Fruit fly (Drosophila melanogaster) whole organism, prepupa: ENCODE results near the gene CG6761.

Experiments
- Blimp-1 ChIP-seq: fragments of 200-800 bp; sonication (Bioruptor generic); optimal IDR thresholded peaks from 3 replicates; lab custom pipeline; 2017; ENCODE audit warnings: missing biosample characterization, missing genetic modification characterization, mild to moderate bottlenecking, moderate library complexity, missing genetic modification reagents
- CG10631 ChIP-seq: fragments of 200-800 bp; sonication (Bioruptor generic); optimal IDR thresholded peaks from 2 replicates; lab custom pipeline; 2016; ENCODE audit warnings: missing biosample characterization, missing genetic modification characterization
- CG10669 ChIP-seq: fragments of 200-800 bp; sonication (Bioruptor generic); optimal IDR thresholded peaks from 3 replicates; lab custom pipeline; 2018; ENCODE audit warnings: missing biosample characterization, mild to moderate bottlenecking, missing genetic modification characterization, moderate library complexity
- CG11294 ChIP-seq: fragments of 200-800 bp; sonication (Bioruptor generic); IDR thresholded peaks from 2 replicates; pipeline ENCODE4 v1.3.6; 2022; ENCODE audit warnings: missing biosample characterization, missing genetic modification characterization
- CG11762 ChIP-seq: fragments of 200-800 bp; sonication (Bioruptor generic); optimal IDR thresholded peaks from 3 replicates; lab custom pipeline; 2016; ENCODE audit warnings: missing biosample characterization, missing genetic modification characterization; ENCODE audit not compliant: insufficient read depth
- CG1621 ChIP-seq: fragments of 200-800 bp; sonication (Bioruptor generic); optimal IDR thresholded peaks from 3 replicates; lab custom pipeline; 2018; ENCODE audit warnings: missing biosample characterization, mild to moderate bottlenecking, missing genetic modification characterization
- CG31627 ChIP-seq: fragments of 200-800 bp; sonication (Bioruptor generic); optimal IDR thresholded peaks from 3 replicates; lab custom pipeline; 2016; ENCODE audit warnings: missing biosample characterization, missing genetic modification characterization
- CG34406 ChIP-seq: fragments of 200-800 bp; sonication (Bioruptor generic); optimal IDR thresholded peaks from 3 replicates; lab custom pipeline; 2016; ENCODE audit warnings: missing biosample characterization, missing genetic modification characterization
- CG6163 ChIP-seq: fragments of 200-800 bp; sonication (Bioruptor generic); IDR thresholded peaks from 3 replicates; pipeline ENCODE4 v1.3.6; 2022; ENCODE audit warnings: missing biosample characterization, missing genetic modification characterization
- CG6276 ChIP-seq: fragments of 200-800 bp; sonication (Bioruptor generic); optimal IDR thresholded peaks from 2 replicates; lab custom pipeline; 2017; ENCODE audit warnings: missing biosample characterization, mild to moderate bottlenecking, missing genetic modification characterization
- CG6792 ChIP-seq: fragments of 200-800 bp; sonication (Bioruptor generic); optimal IDR thresholded peaks from 3 replicates; lab custom pipeline; 2016; ENCODE audit warnings: missing biosample characterization, missing genetic modification characterization
- CG6808 ChIP-seq: fragments of 200-800 bp; sonication (Bioruptor generic); optimal IDR thresholded peaks from 3 replicates; lab custom pipeline; 2017; ENCODE audit warnings: missing biosample characterization, missing genetic modification characterization, mild to moderate bottlenecking, moderate library complexity, missing genetic modification reagents
- CG6854 ChIP-seq: fragments of 200-800 bp; sonication (Bioruptor generic); optimal IDR thresholded peaks from 2 replicates; lab custom pipeline; 2017; ENCODE audit warnings: missing biosample characterization, mild to moderate bottlenecking, missing genetic modification characterization
- CG7368 ChIP-seq: fragments of 200-800 bp; sonication (Bioruptor generic); optimal IDR thresholded peaks from 3 replicates; lab custom pipeline; 2016; ENCODE audit warnings: missing biosample characterization, missing genetic modification characterization
- CG8119 ChIP-seq: fragments of 200-800 bp; sonication (Bioruptor generic); IDR thresholded peaks from 3 replicates; pipeline ENCODE4 v1.3.6; 2022; ENCODE audit warnings: missing biosample characterization, missing genetic modification characterization
- CG8319 ChIP-seq: fragments of 200-800 bp; sonication (Bioruptor generic); optimal IDR thresholded peaks from 3 replicates; lab custom pipeline; 2016; ENCODE audit warnings: missing biosample characterization, missing genetic modification characterization
- CG8632 ChIP-seq: fragments of 200-800 bp; sonication (Bioruptor generic); optimal IDR thresholded peaks from 3 replicates; lab custom pipeline; 2016; ENCODE audit warnings: missing biosample characterization, missing genetic modification characterization
- CG9139 ChIP-seq: fragments of 200-800 bp; sonication (Bioruptor generic); optimal IDR thresholded peaks from 3 replicates; lab custom pipeline; 2017; ENCODE audit warnings: missing biosample characterization, mild to moderate bottlenecking, missing genetic modification characterization
- Eip78C ChIP-seq: fragments of 200-800 bp; sonication (Bioruptor generic); peaks from one replicate; lab custom pipeline; 2016; ENCODE audit warnings: missing biosample characterization, missing genetic modification characterization
- Ets96B ChIP-seq: fragments of 200-800 bp; optimal IDR thresholded peaks from 2 replicates; lab custom pipeline; 2019; ENCODE audit warnings: missing biosample characterization, mild to moderate bottlenecking, missing genetic modification characterization, moderate library complexity
- Gug ChIP-seq: fragments of 200-800 bp; sonication (Bioruptor generic); IDR thresholded peaks from 2 replicates; pipeline ENCODE4 v1.3.6; 2022; ENCODE audit warnings: missing biosample characterization, missing genetic modification characterization
- Hr39 ChIP-seq: fragments of 200-800 bp; sonication (Bioruptor generic); optimal IDR thresholded peaks from 2 replicates; lab custom pipeline; 2016; ENCODE audit warnings: missing biosample characterization, missing genetic modification characterization
- Hr4 ChIP-seq: fragments of 200-800 bp; sonication (Bioruptor generic); optimal IDR thresholded peaks from 3 replicates; lab custom pipeline; 2016; ENCODE audit warnings: missing biosample characterization, missing genetic modification characterization
- OdsH ChIP-seq: fragments of 200-800 bp; sonication (Bioruptor generic); optimal IDR thresholded peaks from 3 replicates; lab custom pipeline; 2016; ENCODE audit warnings: missing biosample characterization, missing genetic modification characterization
- Sox14 ChIP-seq: fragments of 200-800 bp; sonication (Bioruptor generic); optimal IDR thresholded peaks from 3 replicates; lab custom pipeline; 2016; ENCODE audit warnings: missing biosample characterization, missing genetic modification characterization
- Sox15 ChIP-seq: fragments of 200-800 bp; sonication (Bioruptor generic); optimal IDR thresholded peaks from 3 replicates; lab custom pipeline; 2016; ENCODE audit warnings: missing biosample characterization, missing genetic modification characterization
- acj6 ChIP-seq: fragments of 200-800 bp; sonication (Bioruptor generic); optimal IDR thresholded peaks from 3 replicates; lab custom pipeline; 2016; ENCODE audit warnings: missing biosample characterization, missing genetic modification characterization
- cyc ChIP-seq: fragments of 200-800 bp; sonication (Bioruptor generic); optimal IDR thresholded peaks from 3 replicates; lab custom pipeline; 2016; ENCODE audit warnings: missing biosample characterization, missing genetic modification characterization
- eg ChIP-seq: fragments of 200-800 bp; sonication (Bioruptor generic); IDR thresholded peaks from 3 replicates; pipeline ENCODE4 v1.3.6; 2022; ENCODE audit warnings: missing biosample characterization, missing genetic modification characterization
- esn ChIP-seq: fragments of 200-800 bp; sonication (Bioruptor generic); optimal IDR thresholded peaks from 2 replicates; lab custom pipeline; 2016; ENCODE audit warnings: missing biosample characterization, mild to moderate bottlenecking, missing genetic modification characterization, moderate library complexity
- fd85E ChIP-seq: fragments of 200-800 bp; sonication (Bioruptor generic); optimal IDR thresholded peaks from 3 replicates; lab custom pipeline; 2016; ENCODE audit warnings: missing biosample characterization, missing genetic modification characterization
- lz ChIP-seq: fragments of 200-800 bp; sonication (Bioruptor generic); optimal IDR thresholded peaks from 3 replicates; lab custom pipeline; 2016; ENCODE audit warnings: missing biosample characterization, missing genetic modification characterization
- net ChIP-seq: fragments of 200-800 bp; sonication (Bioruptor generic); optimal IDR thresholded peaks from 3 replicates; lab custom pipeline; 2016; ENCODE audit warnings: missing biosample characterization, missing genetic modification characterization
- ss ChIP-seq, 2 experiments: fragments of 200-800 bp; sonication (Bioruptor generic); optimal IDR thresholded peaks; 2 replicates in 1 of 2; 3 replicates in 1 of 2; lab custom pipeline; 2017 to 2018; ENCODE audit warnings: mild to moderate bottlenecking in 2 of 2, missing biosample characterization in 2 of 2, missing genetic modification characterization in 2 of 2, moderate library complexity in 1 of 2
- svp ChIP-seq: fragments of 200-800 bp; sonication (Bioruptor generic); peaks from one replicate; lab custom pipeline; 2016; ENCODE audit warnings: missing biosample characterization, missing genetic modification characterization
- topi ChIP-seq: fragments of 200-800 bp; sonication (Bioruptor generic); optimal IDR thresholded peaks from 3 replicates; lab custom pipeline; 2016; ENCODE audit warnings: missing biosample characterization, missing genetic modification characterization

CG6761 gene

DNA sequence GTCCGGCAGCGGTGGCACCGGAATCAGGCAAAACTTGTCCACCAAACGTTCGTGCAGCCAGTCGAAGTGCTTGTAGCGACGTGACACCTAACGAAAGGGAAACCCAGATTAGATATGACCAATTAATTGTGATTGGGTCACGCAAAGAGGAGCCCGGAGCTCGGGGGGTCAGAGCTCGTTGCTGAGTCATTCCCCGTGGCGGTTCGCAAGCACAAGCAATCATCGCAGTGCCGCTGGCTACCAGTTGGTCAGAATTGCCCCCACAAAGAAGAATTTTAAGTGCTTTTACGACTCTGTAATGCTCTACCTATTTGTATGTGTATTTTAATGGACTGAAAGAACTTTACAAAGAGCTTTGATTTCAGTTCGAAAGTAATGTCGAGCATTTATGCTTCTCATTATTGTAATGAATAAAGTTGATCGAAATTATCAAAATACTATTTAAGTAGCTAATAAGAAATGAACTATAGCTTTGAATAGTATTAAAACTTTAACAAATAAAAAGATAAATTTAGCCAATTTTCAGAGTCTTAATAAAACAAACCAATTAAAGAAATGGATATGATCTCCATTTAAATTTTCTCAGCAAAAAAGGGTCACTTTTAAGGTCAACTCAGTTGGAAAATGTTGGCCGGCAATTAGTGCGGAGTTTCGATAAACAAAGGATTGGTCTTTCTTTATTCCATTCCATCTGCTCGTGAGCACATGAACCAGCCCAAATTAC, 8.8 kb upstream of the CG6761 start:
- peak; percentile 16 for TF ChIP-seq Hr39 (GFP tag; lab: Kevin White, UChicago)
- peak; percentile 43 for TF ChIP-seq Sox14 (GFP tag; lab: Kevin White, UChicago)
- TF ChIP-seq Ets96B: no peak
- no peak for TF ChIP-seq eg (GFP tag; lab: Robert Waterston, UW)
- peak; percentile 76 for TF ChIP-seq Eip78C (GFP tag; lab: Kevin White, UChicago)
- no peak for TF ChIP-seq CG10631 (GFP tag; lab: Kevin White, UChicago)
- TF ChIP-seq CG6792 (GFP tag; lab: Kevin White, UChicago): no peak
- no peak for TF ChIP-seq CG6854
- TF ChIP-seq Sox15: no peak
- peak; percentile 17 for TF ChIP-seq lz (GFP tag; lab: Kevin White, UChicago)
- peak; percentile 45 for TF ChIP-seq esn (GFP tag; lab: Kevin White, UChicago)
- peak; percentile 64 for TF ChIP-seq svp (GFP tag; lab: Kevin White, UChicago)
- peak; percentile 6 for TF ChIP-seq cyc (GFP tag; lab: Kevin White, UChicago)

DNA sequence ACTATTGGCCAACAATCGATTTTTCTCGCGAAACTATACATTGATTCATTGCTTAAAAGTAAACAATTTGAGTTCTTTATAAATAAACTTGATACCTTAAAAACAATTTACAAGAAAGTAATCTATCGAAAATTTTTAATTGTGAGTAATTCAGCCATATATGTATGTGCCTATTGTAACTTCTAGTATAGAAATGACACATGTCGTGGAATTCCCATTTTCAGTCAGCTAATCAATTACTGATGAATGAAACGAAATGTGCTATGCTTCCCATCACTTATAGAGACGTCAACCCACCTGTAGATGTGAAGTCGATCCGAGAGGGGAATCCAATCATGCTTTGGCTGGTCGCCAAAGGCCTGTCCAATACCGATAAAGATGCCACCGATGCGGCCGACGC, 7.8 kb upstream of the CG6761 start:
- TF ChIP-seq svp (GFP tag; lab: Kevin White, UChicago): peak; percentile 8
- no peak for TF ChIP-seq CG8319 (GFP tag; lab: Kevin White, UChicago)

DNA sequence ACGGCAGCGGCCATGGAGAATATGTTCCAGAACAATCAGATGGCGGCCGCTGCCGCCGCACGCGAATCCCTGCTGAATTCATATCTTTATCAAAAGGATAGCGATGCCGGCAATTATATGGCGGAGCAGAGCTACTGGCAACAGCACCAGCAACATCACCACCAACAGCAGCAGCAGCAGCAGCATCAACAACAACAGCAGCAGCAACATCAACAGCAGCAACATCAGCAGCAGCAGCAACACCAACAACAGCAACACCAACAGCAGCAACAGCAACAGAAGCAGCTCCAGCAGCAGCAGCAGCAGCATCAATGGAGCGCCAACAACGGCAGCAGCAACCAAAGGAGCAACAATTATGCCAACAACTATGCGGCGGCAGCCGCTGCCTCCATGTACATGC, 5.4 kb upstream of the CG6761 start:
- TF ChIP-seq CG11294 (GFP tag; lab: Robert Waterston, UW) (no peak), CG7368 (GFP tag; lab: Kevin White, UChicago) (no peak), Blimp-1 (no peak)

DNA sequence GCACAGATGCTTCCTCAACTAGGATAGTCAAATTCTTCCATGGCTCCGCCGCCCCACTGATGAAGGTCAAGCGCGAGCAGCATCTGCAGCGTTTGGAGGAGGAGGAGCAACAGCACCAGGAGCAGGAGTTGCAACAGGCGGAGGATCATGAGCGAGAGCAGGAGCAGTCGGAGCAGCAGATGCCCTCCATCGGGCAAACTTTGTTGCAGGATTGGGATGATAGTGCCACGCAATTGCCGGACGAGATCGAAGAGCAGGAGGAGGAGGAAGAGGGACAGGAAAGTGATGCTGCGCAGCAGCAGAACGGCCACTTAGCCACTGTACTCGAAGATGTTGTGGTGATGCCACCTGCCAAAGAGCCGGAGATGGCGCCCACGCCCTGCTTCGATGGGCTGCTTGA, 2.2 kb upstream of the CG6761 start:
- TF ChIP-seq acj6 (GFP tag; lab: Kevin White, UChicago) (no peak), CG8119 (GFP tag; lab: Robert Waterston, UW) (no peak), CG10631 (GFP tag; lab: Kevin White, UChicago) (no peak), Eip78C (GFP tag; lab: Kevin White, UChicago) (no peak), CG34406 (GFP tag; lab: Kevin White, UChicago) (no peak), CG11762 (GFP tag; lab: Kevin White, UChicago) (no peak), CG6808 (no peak), fd85E (GFP tag; lab: Kevin White, UChicago) (no peak), ss (GFP tag; optimal IDR thresholded peaks at IDR 0.05; lab: Kevin White, UChicago) (no peak), eg (GFP tag; lab: Robert Waterston, UW) (no peak), topi (GFP tag; lab: Kevin White, UChicago) (no peak), Gug (no peak), cyc (GFP tag; lab: Kevin White, UChicago) (no peak), OdsH (no peak), Hr4 (GFP tag; lab: Kevin White, UChicago) (no peak), CG31627 (no peak), net (GFP tag; lab: Kevin White, UChicago) (no peak), CG6163 (GFP tag; lab: Robert Waterston, UW) (no peak)

DNA sequence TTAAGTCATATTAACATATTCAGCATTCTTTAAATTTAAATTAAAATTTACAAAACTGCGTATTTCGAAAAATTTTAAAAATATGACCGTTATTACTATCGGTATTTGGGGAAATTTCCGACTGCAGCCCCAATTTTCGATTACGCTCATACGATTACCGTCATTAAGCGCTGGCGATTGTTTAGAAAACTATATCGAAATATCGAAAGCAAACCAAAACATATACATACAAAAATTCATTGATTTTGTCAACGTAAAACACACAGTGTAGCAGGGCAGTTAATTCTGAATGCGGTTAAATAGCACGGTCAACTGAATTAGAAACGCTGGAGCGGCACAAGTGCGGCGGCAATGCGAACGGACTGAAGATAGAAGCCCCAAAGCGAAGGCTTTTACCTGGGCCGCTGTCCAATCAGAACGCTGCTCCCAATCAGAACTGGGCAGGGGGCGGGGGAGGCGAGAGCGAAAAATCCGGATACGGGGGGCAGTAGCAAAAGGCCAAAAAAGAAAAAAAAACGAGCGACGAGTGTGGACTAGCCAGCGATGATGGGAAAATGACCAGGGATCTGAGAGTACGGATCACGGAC, 860 bp upstream of the CG6761 start, which contains the start of gene CG16711:
CG16711 (plus strand) TSS at position 170 of the 587 bp plus-strand sequence.
- 0 out of 3 replicates have a peak, but pooled peaks have one; percentile 28 for TF ChIP-seq eg (GFP tag; lab: Robert Waterston, UW)
- peak; percentile 63 for TF ChIP-seq svp (GFP tag; lab: Kevin White, UChicago)
- no peak for TF ChIP-seq Sox15
- TF ChIP-seq CG8319 (GFP tag; lab: Kevin White, UChicago): no peak
- TF ChIP-seq CG9139 (GFP tag; lab: Kevin White, UChicago): no peak
- TF ChIP-seq esn (GFP tag; lab: Kevin White, UChicago): peak; percentile 9
- TF ChIP-seq CG10669 (GFP tag; lab: Kevin White, UChicago): no peak
- no peak for TF ChIP-seq CG6163 (GFP tag; lab: Robert Waterston, UW)
- TF ChIP-seq CG8632 (GFP tag; lab: Kevin White, UChicago): no peak
- TF ChIP-seq CG6276 (GFP tag; lab: Kevin White, UChicago): no peak
- TF ChIP-seq CG1621: peak; percentile 85
